Worm (Caenorhabditis elegans): ENCODE measurements around the gene abcf-3.

The abcf-3 gene

ce11 chrIII:6173020-6173597 is at the start of gene abcf-3, which contains the start of gene F42A10.5:
TSS of gene abcf-3 (plus strand) at chrIII:6173403.
TSS of gene F42A10.5 (minus strand) at chrIII:6173477.
- TF ChIP-seq Y22D7AL.16 (tag; optimal IDR thresholded peaks at IDR 0.05) (no peak), rnt-1 (tag; optimal IDR thresholded peaks at IDR 0.05) (no peak), pros-1 (tag; optimal IDR thresholded peaks at IDR 0.05) (no peak), C38D4.7 (GFP tag; optimal IDR thresholded peaks at IDR 0.05) (no peak), dve-1 (tag; optimal IDR thresholded peaks at IDR 0.05) (no peak), sdc-2 (tag; optimal IDR thresholded peaks at IDR 0.05) (no peak), ttx-3 (tag; optimal IDR thresholded peaks at IDR 0.05) (no peak), ref-2 (tag; optimal IDR thresholded peaks at IDR 0.05) (no peak), npax-4 (tag; optimal IDR thresholded peaks at IDR 0.05) (no peak), ahr-1 (tag; optimal IDR thresholded peaks at IDR 0.05) (no peak), elt-2 (tag; optimal IDR thresholded peaks at IDR 0.05) (peak; percentile 18), eyg-1 (tag; optimal IDR thresholded peaks at IDR 0.05) (no peak), nfya-1 (tag; optimal IDR thresholded peaks at IDR 0.05) (peak; percentile 32), T23F11.4 (GFP tag; optimal IDR thresholded peaks at IDR 0.05) (no peak), lin-11 (tag; optimal IDR thresholded peaks at IDR 0.05) (no peak), fax-1 (tag; optimal IDR thresholded peaks at IDR 0.05) (no peak), ceh-48 (tag; optimal IDR thresholded peaks at IDR 0.05) (no peak)

DNA sequence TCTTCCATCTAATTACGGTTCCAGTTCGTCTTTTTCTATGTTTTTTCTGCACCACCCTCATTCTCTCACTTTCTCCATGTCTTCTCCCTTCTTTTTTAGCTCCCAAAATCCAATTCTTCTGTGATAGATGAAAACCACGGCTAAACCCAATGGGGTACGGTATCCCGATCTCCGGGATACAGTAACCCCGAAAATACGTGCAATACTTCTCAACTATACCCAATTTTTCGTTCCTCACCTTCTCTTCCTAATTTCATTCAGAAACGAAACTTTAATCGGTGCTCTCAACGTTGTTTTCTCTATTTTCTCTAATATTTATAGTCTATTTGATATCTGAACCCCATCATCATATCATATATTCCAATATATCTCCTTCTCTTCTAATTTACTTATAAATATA is 49.6 kb upstream of the abcf-3 start:
- no peak for TF ChIP-seq lin-11 (tag; optimal IDR thresholded peaks at IDR 0.05)
- TF ChIP-seq sox-4 (tag; optimal IDR thresholded peaks at IDR 0.05): peak; percentile 7

ce11 chrIII:6132068-6132467 is 41.1 kb upstream of the abcf-3 start:
- peak; percentile 39 for TF ChIP-seq elt-2 (tag; optimal IDR thresholded peaks at IDR 0.05)
- no peak for TF ChIP-seq ref-2 (tag; optimal IDR thresholded peaks at IDR 0.05)
- TF ChIP-seq ceh-48 (tag; optimal IDR thresholded peaks at IDR 0.05): no peak
- TF ChIP-seq T23F11.4 (GFP tag; optimal IDR thresholded peaks at IDR 0.05): no peak
- peak; percentile 42 for TF ChIP-seq rnt-1 (tag; optimal IDR thresholded peaks at IDR 0.05)

DNA sequence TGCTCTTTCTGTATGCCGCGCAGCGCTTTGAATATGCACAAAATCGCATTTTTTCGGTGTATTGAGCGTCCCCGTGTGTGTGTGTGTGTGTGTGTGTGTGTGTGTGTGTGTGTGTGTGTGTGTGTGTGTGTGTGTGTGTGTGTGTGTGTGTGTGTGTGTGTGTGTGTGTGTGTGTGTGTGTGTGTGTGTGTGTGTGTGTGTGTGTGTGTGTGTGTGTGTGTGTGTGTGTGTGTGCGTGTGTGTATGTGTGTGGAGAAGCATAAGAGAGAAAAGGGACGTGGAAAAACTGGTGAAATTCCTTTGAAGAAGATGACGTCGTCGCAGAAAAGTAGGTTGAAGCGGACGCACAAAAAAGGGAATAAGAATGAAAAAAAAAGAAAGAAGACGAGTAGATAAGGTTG is 39.8 kb upstream of the abcf-3 start:
- TF ChIP-seq T23F11.4 (GFP tag; optimal IDR thresholded peaks at IDR 0.05): peak; percentile 65
- peak; percentile 65 for TF ChIP-seq pat-9 (tag; optimal IDR thresholded peaks at IDR 0.05)
- TF ChIP-seq C38D4.7 (GFP tag; optimal IDR thresholded peaks at IDR 0.05): peak; percentile 63
- peak; percentile 39 for TF ChIP-seq ceh-18 (tag; optimal IDR thresholded peaks at IDR 0.05)
- peak; percentile 67 for TF ChIP-seq K02D7.2 (tag; optimal IDR thresholded peaks at IDR 0.05)
- TF ChIP-seq ceh-24 (tag; optimal IDR thresholded peaks at IDR 0.05): peak; percentile 15
- peak; percentile 59 for TF ChIP-seq ceh-6 (GFP tag; optimal IDR thresholded peaks at IDR 0.05)
- peak; percentile 54 for TF ChIP-seq elt-2 (tag; optimal IDR thresholded peaks at IDR 0.05)
- peak; percentile 5 for TF ChIP-seq Y22D7AL.16 (tag; optimal IDR thresholded peaks at IDR 0.05)
- TF ChIP-seq gmeb-2 (tag; optimal IDR thresholded peaks at IDR 0.05): peak; percentile 71
- TF ChIP-seq fkh-6 (tag; optimal IDR thresholded peaks at IDR 0.05): peak; percentile 7
- peak; percentile 12 for TF ChIP-seq lin-11 (tag; optimal IDR thresholded peaks at IDR 0.05)
- peak; percentile 27 for TF ChIP-seq pha-2 (tag; optimal IDR thresholded peaks at IDR 0.05)
- TF ChIP-seq C08G9.2 (tag; optimal IDR thresholded peaks at IDR 0.05): peak; percentile 3
- peak; percentile 59 for TF ChIP-seq ceh-19 (GFP tag; optimal IDR thresholded peaks at IDR 0.05)
- TF ChIP-seq sox-4 (tag; optimal IDR thresholded peaks at IDR 0.05): peak; percentile 60
- peak; percentile 3 for TF ChIP-seq ceh-31 (tag; optimal IDR thresholded peaks at IDR 0.05)
- peak; percentile 49 for TF ChIP-seq che-1 (tag; optimal IDR thresholded peaks at IDR 0.05)
- TF ChIP-seq unc-42 (tag; optimal IDR thresholded peaks at IDR 0.05): peak; percentile 34
- peak; percentile 49 for TF ChIP-seq tbx-2 (tag; optimal IDR thresholded peaks at IDR 0.05)
- peak; percentile 44 for TF ChIP-seq hlh-13 (GFP tag; optimal IDR thresholded peaks at IDR 0.05)

- no peak for TF ChIP-seq madf-2 (tag; optimal IDR thresholded peaks at IDR 0.05)
- no peak for TF ChIP-seq pat-9 (tag; optimal IDR thresholded peaks at IDR 0.05)
- TF ChIP-seq elt-2 (tag; optimal IDR thresholded peaks at IDR 0.05): peak; percentile 47
These were observed 39.1 kb upstream of the abcf-3 start for ce11 chrIII:6134111-6134510.

Data from whole organism, late embryonic.